Worm (Caenorhabditis elegans): ENCODE data around the gene unc-62.

The unc-62 gene

DNA sequence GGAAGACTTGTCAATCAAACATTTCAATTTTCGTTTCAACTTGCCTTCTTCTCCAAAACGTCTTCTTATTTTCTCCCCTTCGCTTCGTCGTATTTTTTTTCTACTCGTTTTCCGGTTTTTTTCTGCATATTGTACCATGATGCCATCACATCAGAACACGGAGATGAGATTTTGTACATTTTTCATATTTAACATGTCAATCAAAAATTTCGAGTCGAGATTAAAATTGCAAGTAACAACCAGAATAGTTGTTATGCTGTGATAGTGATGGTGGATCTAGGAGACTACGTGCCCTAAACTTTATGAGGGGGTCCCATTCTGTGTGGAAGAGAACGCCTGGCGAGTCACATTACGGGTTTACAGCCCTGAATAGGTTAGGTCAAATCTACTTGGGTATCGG is 7.4 kb upstream of the unc-62 start:
- peak in 1 of 2 experiments; percentile 93 for TF ChIP-seq unc-62 (GFP tag; optimal IDR thresholded peaks at IDR 0.05 in 1 of 2)
- TF ChIP-seq unc-62 (tag; optimal IDR thresholded peaks at IDR 0.05), result no peak
- no peak for TF ChIP-seq aly-2 (tag; optimal IDR thresholded peaks at IDR 0.05)

- TF ChIP-seq hlh-11 (tag; optimal IDR thresholded peaks at IDR 0.05), result peak; percentile 73
- no peak for TF ChIP-seq ceh-62 (tag; optimal IDR thresholded peaks at IDR 0.05)
- no peak for TF ChIP-seq ceh-82 (tag; optimal IDR thresholded peaks at IDR 0.05)
- no peak for TF ChIP-seq hif-1 (tag; optimal IDR thresholded peaks at IDR 0.05)
- no peak for TF ChIP-seq dpl-1 (GFP tag; optimal IDR thresholded peaks at IDR 0.05)
- peak; percentile 67 for TF ChIP-seq aha-1 (tag)
- no peak for TF ChIP-seq Y75B8A.6 (GFP tag; IDR thresholded peaks at IDR 0.05)
- TF ChIP-seq ceh-20 (GFP tag; IDR thresholded peaks at IDR 0.05), result peak; percentile 71
- TF ChIP-seq D1046.2 (GFP tag; IDR thresholded peaks at IDR 0.05), result no peak
- TF ChIP-seq mdt-29 (GFP tag; IDR thresholded peaks at IDR 0.05), result 0 out of 2 replicates have a peak, but pooled peaks have one; percentile 24
- 0 out of 2 replicates have a peak, but pooled peaks have one; percentile 26 for TF ChIP-seq lin-1 (GFP tag; IDR thresholded peaks at IDR 0.05)
- 0 out of 2 replicates have a peak, but pooled peaks have one; percentile 13 for TF ChIP-seq saeg-2 (GFP tag; IDR thresholded peaks at IDR 0.05)
- no peak for TF ChIP-seq nhr-102 (tag; optimal IDR thresholded peaks at IDR 0.05)
- peak; percentile 73 for TF ChIP-seq set-16 (GFP tag; IDR thresholded peaks at IDR 0.05)
- no peak for TF ChIP-seq arid-1 (GFP tag; conservative IDR thresholded peaks at IDR 0.05)
- peak; percentile 82 for TF ChIP-seq dmd-6 (GFP tag; IDR thresholded peaks at IDR 0.05)
- peak; percentile 26; the same call in 1 of the 2 replicates for TF ChIP-seq T26A8.4 (GFP tag; IDR thresholded peaks at IDR 0.05)
- peak in 1 of 2 experiments; percentile 0 for TF ChIP-seq daf-16 (GFP tag; optimal IDR thresholded peaks at IDR 0.05)
- peak; percentile 39 for TF ChIP-seq daf-16 (tag; optimal IDR thresholded peaks at IDR 0.05)
- TF ChIP-seq ceh-28 (tag; optimal IDR thresholded peaks at IDR 0.05), result no peak
- no peak for TF ChIP-seq mep-1 (tag; optimal IDR thresholded peaks at IDR 0.05)
- no peak for TF ChIP-seq snpc-4 (tag; optimal IDR thresholded peaks at IDR 0.05)
- no peak for TF ChIP-seq jun-1 (tag; optimal IDR thresholded peaks at IDR 0.05)
- TF ChIP-seq dve-1 (tag; optimal IDR thresholded peaks at IDR 0.05; ENCODE audit: insufficient read depth), result peak; percentile 58
- TF ChIP-seq vab-7 (GFP tag; IDR thresholded peaks at IDR 0.05), result no peak
- no peak for TF ChIP-seq zag-1 (tag; optimal IDR thresholded peaks at IDR 0.05)
- no peak for TF ChIP-seq lin-15B (tag; optimal IDR thresholded peaks at IDR 0.05)
- peak in 1 of 2 experiments; percentile 97 for TF ChIP-seq unc-62 (GFP tag; optimal IDR thresholded peaks at IDR 0.05 in 1 of 2)
- TF ChIP-seq unc-62 (tag; optimal IDR thresholded peaks at IDR 0.05), result no peak
- no peak for TF ChIP-seq F37D6.2 (tag; optimal IDR thresholded peaks at IDR 0.05)
- peak; percentile 32 for TF ChIP-seq nhr-28 (tag; optimal IDR thresholded peaks at IDR 0.05)
Observed at ce11 chrV:4491273-4492094, 5.8 kb upstream of the unc-62 start.

DNA sequence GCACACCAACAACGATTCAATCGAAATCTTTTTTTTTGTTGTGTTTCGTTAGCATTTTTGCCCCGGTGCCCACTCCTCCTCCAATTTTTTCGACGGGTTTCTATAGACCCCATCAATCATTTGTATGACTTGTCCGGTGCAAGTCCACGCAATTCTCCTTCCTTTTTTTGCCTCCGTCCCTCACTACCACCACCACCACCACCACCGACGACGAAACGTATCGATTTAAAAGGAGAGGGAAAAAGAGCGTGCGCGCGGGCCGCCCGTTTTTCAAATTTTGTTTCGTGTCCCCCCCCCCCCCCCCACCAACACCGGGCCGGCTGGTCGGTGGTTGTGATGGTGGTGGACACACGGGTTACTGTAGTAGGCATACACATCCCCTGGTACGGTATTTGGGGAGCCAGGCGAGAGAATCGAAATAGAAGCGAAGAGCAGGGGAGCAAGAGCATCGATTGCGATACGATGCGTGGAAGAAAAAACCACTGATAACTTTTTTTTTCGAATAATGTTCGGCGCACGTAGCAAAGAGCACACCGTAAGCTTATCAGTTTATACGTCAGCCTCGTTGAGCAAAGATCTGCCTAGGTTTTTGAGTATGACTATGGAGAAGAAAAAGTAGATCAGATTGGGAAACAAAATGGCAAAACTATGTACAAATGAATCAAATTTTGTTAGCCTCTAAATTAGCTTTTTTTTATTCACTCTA is 2.0 kb upstream of the unc-62 start:
- TF ChIP-seq dve-1 (tag; optimal IDR thresholded peaks at IDR 0.05; ENCODE audit: insufficient read depth) (peak; percentile 25), fos-1 (tag; optimal IDR thresholded peaks at IDR 0.05) (no peak), zip-2 (tag; optimal IDR thresholded peaks at IDR 0.05) (no peak), dmd-6 (GFP tag; IDR thresholded peaks at IDR 0.05) (peak; percentile 29; the same call in 1 of the 2 replicates), unc-62 (GFP tag; optimal IDR thresholded peaks at IDR 0.05 in 1 of 2) (peak in 1 of 2 experiments; percentile 83), unc-62 (tag; optimal IDR thresholded peaks at IDR 0.05) (no peak), D1046.2 (GFP tag; IDR thresholded peaks at IDR 0.05) (0 out of 2 replicates have a peak, but pooled peaks have one; percentile 29), T20F7.1 (GFP tag; optimal IDR thresholded peaks at IDR 0.05) (no peak), ztf-11 (tag; optimal IDR thresholded peaks at IDR 0.05) (no peak), nhr-28 (tag; optimal IDR thresholded peaks at IDR 0.05) (peak; percentile 5), rbr-2 (tag; optimal IDR thresholded peaks at IDR 0.05) (no peak), mep-1 (tag; optimal IDR thresholded peaks at IDR 0.05) (peak; percentile 5), mxl-2 (GFP tag; conservative IDR thresholded peaks at IDR 0.05) (no peak), cey-2 (tag; optimal IDR thresholded peaks at IDR 0.05; ENCODE audit: borderline replicate concordance, insufficient read depth) (no peak), ceh-62 (tag; optimal IDR thresholded peaks at IDR 0.05) (no peak), mxl-3 (GFP tag; optimal IDR thresholded peaks at IDR 0.05) (no peak), duxl-1 (tag; optimal IDR thresholded peaks at IDR 0.05; ENCODE audit: poor library complexity) (no peak), nhr-41 (GFP tag; IDR thresholded peaks at IDR 0.05) (no peak), dpl-1 (GFP tag; optimal IDR thresholded peaks at IDR 0.05) (no peak), zfp-3 (GFP tag; conservative IDR thresholded peaks at IDR 0.05) (no peak), hif-1 (tag; optimal IDR thresholded peaks at IDR 0.05) (peak in 1 of 2 experiments; percentile 26), hlh-11 (tag; optimal IDR thresholded peaks at IDR 0.05) (peak; percentile 17), pqm-1 (tag; optimal IDR thresholded peaks at IDR 0.05) (peak; percentile 51)

All from whole organism, L4 larva.